Worm (Caenorhabditis elegans): Measurements from ENCODE around the gene C04G2.5.

ce11 chrIV:10111441-10111840, 16.4 kb upstream of the C04G2.5 start, which contains the start of gene spch-1:
- TF ChIP-seq ztf-11 (tag; optimal IDR thresholded peaks at IDR 0.05): no peak
- TF ChIP-seq elt-3 (tag; optimal IDR thresholded peaks at IDR 0.05): no peak
- no peak for TF ChIP-seq nhr-76 (tag; optimal IDR thresholded peaks at IDR 0.05)

Data from whole organism, mixed stage, embryonic.